Fruit fly (Drosophila melanogaster): Measurements from ENCODE around the gene fng.
A peak's percentile ranks its signal among the peaks of the same experiment; 100 is the strongest.

fng gene

dm6 chr3L:20922279-20922830, 27.0 kb downstream of the fng start (continued):
- TF ChIP-seq Eip74EF (GFP tag; optimal IDR thresholded peaks at IDR 0.05) (no peak), CG7839 (tag; optimal IDR thresholded peaks at IDR 0.05) (no peak), Dad (GFP tag; optimal IDR thresholded peaks at IDR 0.05) (no peak), CG12071 (GFP tag; optimal IDR thresholded peaks at IDR 0.05) (no peak), Fer3 (tag; optimal IDR thresholded peaks at IDR 0.05) (no peak), HLHmδ (GFP tag; optimal IDR thresholded peaks at IDR 0.05) (peak; percentile 30), CG12942 (GFP tag; optimal IDR thresholded peaks at IDR 0.05) (no peak), scrt (GFP tag; optimal IDR thresholded peaks at IDR 0.05) (no peak), en (GFP tag; optimal IDR thresholded peaks at IDR 0.05) (no peak), shn (GFP tag; optimal IDR thresholded peaks at IDR 0.05) (no peak), Abd-B (GFP tag; optimal IDR thresholded peaks at IDR 0.05) (no peak), phol (tag; optimal IDR thresholded peaks at IDR 0.05) (no peak), Dll (GFP tag; IDR thresholded peaks at IDR 0.05; ENCODE audit: partially characterized antibody) (no peak), knrl (GFP tag; IDR thresholded peaks at IDR 0.05; ENCODE audit: partially characterized antibody) (no peak), CG18764 (GFP tag; optimal IDR thresholded peaks at IDR 0.05) (no peak), CG12299 (tag; optimal IDR thresholded peaks at IDR 0.05) (no peak), CG6683 (GFP tag; optimal IDR thresholded peaks at IDR 0.05) (no peak), Dref (GFP tag; IDR thresholded peaks at IDR 0.05) (no peak), CG2678 (tag; optimal IDR thresholded peaks at IDR 0.05) (no peak), CG6654 (GFP tag; optimal IDR thresholded peaks at IDR 0.05) (no peak), CG2712 (tag; optimal IDR thresholded peaks at IDR 0.05) (no peak), grau (tag; optimal IDR thresholded peaks at IDR 0.05) (no peak), CG7963 (GFP tag; IDR thresholded peaks at IDR 0.05; ENCODE audit: partially characterized antibody) (no peak), abd-A (tag; optimal IDR thresholded peaks at IDR 0.05) (no peak), chn (GFP tag; optimal IDR thresholded peaks at IDR 0.05) (no peak), CG32767 (GFP tag; IDR thresholded peaks at IDR 0.05) (no peak), grn (GFP tag; optimal IDR thresholded peaks at IDR 0.05) (peak; percentile 98), NC2β (GFP tag; optimal IDR thresholded peaks at IDR 0.05) (no peak), zf30C (GFP tag; optimal IDR thresholded peaks at IDR 0.05) (no peak), Drgx (GFP tag; IDR thresholded peaks at IDR 0.05) (no peak), prd (optimal IDR thresholded peaks at IDR 0.05) (no peak), prd (GFP tag; IDR thresholded peaks at IDR 0.05) (peak; percentile 44; the same call in 2 of the 3 replicates), eyg (GFP tag; optimal IDR thresholded peaks at IDR 0.05) (no peak), Pdp1 (GFP tag; optimal IDR thresholded peaks at IDR 0.05) (peak in 1 of 2 experiments; percentile 30), CG17359 (tag; optimal IDR thresholded peaks at IDR 0.05) (no peak), CkIIα-i1 (GFP tag; IDR thresholded peaks at IDR 0.05) (no peak), Sry-β (GFP tag; optimal IDR thresholded peaks at IDR 0.05) (no peak), CG30403 (GFP tag; optimal IDR thresholded peaks at IDR 0.05) (no peak), Hmr (GFP tag; optimal IDR thresholded peaks at IDR 0.05) (no peak), Deaf1 (tag; optimal IDR thresholded peaks at IDR 0.05) (no peak), CG12659 (GFP tag; optimal IDR thresholded peaks at IDR 0.05) (no peak), CG7987 (GFP tag; optimal IDR thresholded peaks at IDR 0.05) (peak; percentile 49), YL-1 (GFP tag; optimal IDR thresholded peaks at IDR 0.05) (no peak), CG3995 (GFP tag; optimal IDR thresholded peaks at IDR 0.05) (no peak), CG4854 (GFP tag; optimal IDR thresholded peaks at IDR 0.05) (no peak), CG17568 (GFP tag; optimal IDR thresholded peaks at IDR 0.05) (peak; percentile 9), Max (GFP tag; optimal IDR thresholded peaks at IDR 0.05) (no peak), CG9437 (GFP tag; optimal IDR thresholded peaks at IDR 0.05) (no peak), ab (GFP tag; optimal IDR thresholded peaks at IDR 0.05) (no peak), CG10959 (GFP tag; IDR thresholded peaks at IDR 0.05) (0 out of 2 replicates have a peak, but pooled peaks have one; percentile 14)

All from whole organism, embryonic.